Worm (Caenorhabditis elegans): Measurements from ENCODE around the gene dod-3.

The dod-3 gene

DNA sequence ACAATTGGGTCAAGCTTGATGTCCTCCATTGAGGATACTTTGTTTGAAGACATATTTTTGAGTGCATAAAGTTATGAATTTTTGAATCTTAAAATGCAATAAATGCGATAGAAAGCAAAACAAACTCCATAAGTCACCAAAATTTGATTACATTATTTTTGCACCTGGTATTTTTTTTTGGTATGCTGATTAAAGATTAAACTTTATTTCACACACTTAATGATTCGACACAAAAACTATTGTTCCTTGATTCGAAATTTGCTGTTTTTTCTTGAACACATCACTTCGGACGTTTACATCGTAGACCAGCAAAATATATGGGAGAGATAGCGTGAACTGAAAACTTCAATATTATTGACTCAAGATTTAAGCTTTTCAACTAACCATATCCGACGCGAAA lies 9.3 kb upstream of the dod-3 start, which contains the start of gene srg-61:
srg-61 (minus strand) TSS at position 101 of the 400 bp plus-strand sequence.
- no peak for TF ChIP-seq pat-9 (tag; optimal IDR thresholded peaks at IDR 0.05)
- no peak for TF ChIP-seq sox-2 (GFP tag; IDR thresholded peaks at IDR 0.05)
- TF ChIP-seq ceh-30 (tag; optimal IDR thresholded peaks at IDR 0.05) = no peak
- TF ChIP-seq ceh-31 (tag; optimal IDR thresholded peaks at IDR 0.05) = no peak
- no peak for TF ChIP-seq ceh-2 (tag; optimal IDR thresholded peaks at IDR 0.05)

DNA sequence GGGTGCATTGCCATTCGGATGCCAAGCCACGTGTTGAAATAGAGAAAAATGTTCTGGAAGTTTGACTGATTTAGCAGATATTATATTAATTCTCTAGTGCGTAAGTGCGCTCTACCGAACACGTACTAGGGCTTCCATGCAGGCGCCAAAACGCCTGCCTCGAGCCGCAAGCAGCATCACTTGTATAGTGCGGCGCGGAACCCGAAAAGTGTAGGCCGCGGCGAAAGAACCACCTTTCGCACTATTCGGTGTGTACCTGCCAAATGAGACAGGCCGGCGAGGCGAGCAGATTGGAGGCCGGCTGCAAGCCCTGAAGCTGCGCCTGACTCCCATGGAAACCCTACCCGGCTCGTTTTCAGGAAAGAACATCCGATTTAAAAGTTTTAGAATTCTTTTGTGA lies 8.7 kb upstream of the dod-3 start:
- TF ChIP-seq npax-4 (tag; optimal IDR thresholded peaks at IDR 0.05) (no peak), elt-2 (tag; optimal IDR thresholded peaks at IDR 0.05) (no peak)

DNA sequence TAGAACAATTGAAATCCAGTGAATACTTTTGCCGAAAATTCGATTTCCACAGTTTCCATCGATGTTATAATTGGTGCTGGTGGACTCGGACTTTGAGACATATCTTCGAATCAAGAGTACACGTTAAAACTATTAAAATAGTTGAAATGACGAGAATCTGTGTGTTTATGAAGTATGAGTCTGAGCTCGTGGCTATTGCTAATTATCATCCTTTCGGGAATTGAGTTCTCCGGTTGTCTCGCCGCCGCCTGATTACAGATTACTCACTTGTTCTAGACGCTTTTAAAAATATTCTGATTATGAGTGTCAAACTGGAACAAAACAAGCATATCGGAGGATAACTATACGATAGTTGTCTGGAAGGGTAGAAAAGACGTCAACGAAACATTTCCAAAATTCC lies 7.3 kb upstream of the dod-3 start, which contains the start of gene srg-56:
srg-56 (minus strand) TSS at position 101 of the 400 bp plus-strand sequence.
- no peak for TF ChIP-seq fkh-10 (GFP tag; optimal IDR thresholded peaks at IDR 0.05)
- TF ChIP-seq C08G9.2 (tag; optimal IDR thresholded peaks at IDR 0.05) = no peak
- TF ChIP-seq sox-4 (tag; optimal IDR thresholded peaks at IDR 0.05) = no peak
- no peak for TF ChIP-seq ceh-18 (tag; optimal IDR thresholded peaks at IDR 0.05)
- TF ChIP-seq dmd-4 (tag; optimal IDR thresholded peaks at IDR 0.05; ENCODE audit: borderline replicate concordance) = no peak
- no peak for TF ChIP-seq ets-4 (tag; optimal IDR thresholded peaks at IDR 0.05)
- no peak for TF ChIP-seq nfya-1 (tag; optimal IDR thresholded peaks at IDR 0.05)
- TF ChIP-seq pat-9 (tag; optimal IDR thresholded peaks at IDR 0.05) = no peak
- TF ChIP-seq ceh-6 (GFP tag; optimal IDR thresholded peaks at IDR 0.05) = no peak
- TF ChIP-seq tbx-2 (tag; optimal IDR thresholded peaks at IDR 0.05) = no peak
- no peak for TF ChIP-seq K02D7.2 (tag; optimal IDR thresholded peaks at IDR 0.05)

DNA sequence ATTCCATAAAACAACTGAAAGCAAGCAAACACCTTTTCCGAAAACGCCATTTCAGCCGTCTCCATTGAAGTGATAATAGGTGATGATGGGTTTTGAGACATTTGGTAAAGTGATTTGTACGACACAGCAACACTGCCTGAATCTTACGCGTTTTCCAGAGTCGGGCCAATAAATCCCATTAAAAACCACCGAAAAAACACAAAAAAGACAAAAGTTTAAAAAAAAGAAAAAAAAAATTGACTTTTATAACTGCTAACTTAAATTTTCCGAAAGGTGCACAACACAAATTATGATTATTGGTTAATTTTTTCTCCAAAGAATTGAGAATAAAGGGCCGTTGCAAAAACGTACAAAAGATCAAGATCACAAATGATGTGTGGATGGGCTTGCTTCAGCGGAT lies 3.5 kb upstream of the dod-3 start, which contains the start of gene srg-57:
srg-57 (minus strand) TSS at position 101 of the 400 bp plus-strand sequence.
- no peak for TF ChIP-seq fkh-6 (tag; optimal IDR thresholded peaks at IDR 0.05)
- TF ChIP-seq pat-9 (tag; optimal IDR thresholded peaks at IDR 0.05) = no peak
- no peak for TF ChIP-seq C38D4.7 (GFP tag; optimal IDR thresholded peaks at IDR 0.05)
- TF ChIP-seq hlh-15 (tag; optimal IDR thresholded peaks at IDR 0.05) = no peak
- no peak for TF ChIP-seq sdc-2 (tag; optimal IDR thresholded peaks at IDR 0.05)
- TF ChIP-seq ceh-19 (GFP tag; optimal IDR thresholded peaks at IDR 0.05) = no peak
- TF ChIP-seq mec-3 (tag; optimal IDR thresholded peaks at IDR 0.05; ENCODE audit: borderline replicate concordance) = no peak
- no peak for TF ChIP-seq ceh-14 (tag; optimal IDR thresholded peaks at IDR 0.05)
- no peak for TF ChIP-seq zip-5 (tag; optimal IDR thresholded peaks at IDR 0.05)
- TF ChIP-seq unc-55 (GFP tag; optimal IDR thresholded peaks at IDR 0.05) = no peak
- no peak for TF ChIP-seq fkh-10 (GFP tag; optimal IDR thresholded peaks at IDR 0.05)
- TF ChIP-seq dve-1 (tag; optimal IDR thresholded peaks at IDR 0.05) = no peak

DNA sequence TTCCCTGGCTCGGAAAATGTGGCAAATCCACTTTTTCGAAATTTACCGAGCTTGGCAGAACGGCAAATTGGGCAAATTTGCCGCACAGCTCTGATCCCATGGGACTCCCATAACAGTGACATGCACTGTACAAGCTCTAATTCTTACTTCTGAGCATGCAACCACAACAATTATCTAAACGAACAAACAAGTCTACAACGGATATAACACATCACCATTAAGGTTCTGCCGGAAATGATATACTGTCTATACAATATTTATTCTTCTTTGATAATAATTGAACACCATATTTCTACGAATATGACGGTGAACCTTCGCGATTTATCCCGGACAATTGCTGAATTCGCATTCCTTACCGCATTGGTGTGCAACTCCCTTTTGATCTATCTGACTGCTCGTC lies 2.7 kb downstream of the dod-3 start, which contains the start of gene str-33:
str-33 (plus strand) TSS at position 301 of the 400 bp plus-strand sequence.
- TF ChIP-seq nhr-232 (tag; optimal IDR thresholded peaks at IDR 0.05) (no peak), ceh-45 (GFP tag; IDR thresholded peaks at IDR 0.05) (no peak), ceh-31 (tag; optimal IDR thresholded peaks at IDR 0.05) (no peak), hlh-13 (GFP tag; optimal IDR thresholded peaks at IDR 0.05) (no peak), lim-6 (tag; optimal IDR thresholded peaks at IDR 0.05) (no peak), unc-42 (tag; optimal IDR thresholded peaks at IDR 0.05) (no peak), npax-4 (tag; optimal IDR thresholded peaks at IDR 0.05) (no peak), ceh-9 (tag; optimal IDR thresholded peaks at IDR 0.05) (no peak), lin-11 (tag; optimal IDR thresholded peaks at IDR 0.05) (no peak), ceh-48 (tag; optimal IDR thresholded peaks at IDR 0.05) (no peak), gmeb-2 (tag; optimal IDR thresholded peaks at IDR 0.05) (no peak), ceh-2 (tag; optimal IDR thresholded peaks at IDR 0.05) (no peak), ahr-1 (tag; optimal IDR thresholded peaks at IDR 0.05) (no peak), ets-4 (tag; optimal IDR thresholded peaks at IDR 0.05) (no peak), ceh-18 (tag; optimal IDR thresholded peaks at IDR 0.05) (no peak), pqm-1 (tag; optimal IDR thresholded peaks at IDR 0.05) (no peak), pat-9 (tag; optimal IDR thresholded peaks at IDR 0.05) (no peak), pag-3 (tag; optimal IDR thresholded peaks at IDR 0.05; ENCODE audit: borderline replicate concordance) (no peak), unc-3 (GFP tag; conservative IDR thresholded peaks at IDR 0.05) (no peak), unc-3 (tag; optimal IDR thresholded peaks at IDR 0.05) (no peak)
